Worm (Caenorhabditis elegans) whole organism, L4/young adult: ENCODE data around the gene Y1A5A.1.

ENCODE experiments used
- W03F9.2 ChIP-seq: fragments of 150-350 bp; optimal IDR thresholded peaks from 2 replicates; lab custom pipeline; 2014; ENCODE audit warnings: missing biosample characterization, missing genetic modification characterization
- him-1 ChIP-seq: sonication (generic microtip); optimal IDR thresholded peaks from 2 replicates; lab custom pipeline; 2016; ENCODE audit warnings: missing genotype, missing genetic modification reagents, missing genetic modification characterization, missing compliant biosample characterization

DNA sequence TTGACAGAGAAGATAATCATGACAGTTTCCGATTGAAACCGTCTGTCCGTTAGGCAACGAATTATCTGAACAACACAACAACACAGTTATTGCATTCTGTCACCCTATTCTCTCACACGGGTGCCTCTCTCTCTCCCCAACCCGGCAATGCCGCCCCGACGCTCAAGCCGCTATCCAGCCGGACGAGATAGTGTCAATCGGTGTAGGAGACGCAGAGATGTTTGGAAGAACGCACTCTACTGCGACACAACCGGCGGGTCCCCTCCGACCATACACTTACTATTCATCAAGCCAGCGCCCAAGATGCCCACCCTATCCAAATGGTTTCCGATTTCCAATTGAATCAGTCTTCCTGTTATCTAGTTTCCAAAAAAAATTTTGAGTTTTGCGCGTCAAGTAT is 23.7 kb upstream of the Y1A5A.1 start:
- no peak for TF ChIP-seq W03F9.2 (tag; lab: Kevin White, UChicago)
- no peak for TF ChIP-seq him-1 (tag; lab: Kevin White, UChicago)
